Worm (Caenorhabditis elegans) whole organism, mixed stage, embryonic: Measurements from ENCODE around the gene srd-33.

ENCODE experiments used
- bed-3 ChIP-seq: fragments of 200-800 bp; sonication (Bioruptor generic); optimal IDR thresholded peaks from 3 replicates; lab custom pipeline; 2018; ENCODE audit warnings: mild to moderate bottlenecking, missing genetic modification characterization, moderate library complexity, missing compliant biosample characterization
- blmp-1 ChIP-seq: fragments of 150-350 bp; optimal IDR thresholded peaks from 2 replicates; lab custom pipeline; 2014; ENCODE audit warnings: missing biosample characterization, missing genetic modification characterization
- ceh-39 ChIP-seq: fragments of 150-350 bp; optimal IDR thresholded peaks from 2 replicates; lab custom pipeline; 2014; ENCODE audit warnings: missing biosample characterization, missing genetic modification characterization
- ceh-83 ChIP-seq: fragments of 200-800 bp; sonication (Bioruptor generic); optimal IDR thresholded peaks from 2 replicates; lab custom pipeline; 2018; ENCODE audit warnings: mild to moderate bottlenecking, missing genetic modification characterization, missing compliant biosample characterization
- drap-1 ChIP-seq: fragments of 200-800 bp; sonication (Bioruptor generic); optimal IDR thresholded peaks from 3 replicates; lab custom pipeline; 2018; ENCODE audit warnings: mild to moderate bottlenecking, missing genetic modification characterization, missing compliant biosample characterization
- elt-1 ChIP-seq: sonication (generic microtip); optimal IDR thresholded peaks from 2 replicates; lab custom pipeline; 2017; ENCODE audit warnings: missing genetic modification characterization, mild to moderate bottlenecking, missing compliant biosample characterization, antibody characterized with exemption, moderate library complexity, borderline replicate concordance; ENCODE audit not compliant: insufficient read depth
- elt-3 ChIP-seq: fragments of 150-350 bp; optimal IDR thresholded peaks from 2 replicates; lab custom pipeline; 2014; ENCODE audit warnings: missing biosample characterization, missing genetic modification characterization
- flh-1 ChIP-seq: fragments of 200-800 bp; sonication (Bioruptor generic); optimal IDR thresholded peaks from 2 replicates; lab custom pipeline; 2018; ENCODE audit warnings: mild to moderate bottlenecking, missing genetic modification characterization, moderate library complexity, missing compliant biosample characterization
- hlh-1 ChIP-seq: fragments of 150-350 bp; optimal IDR thresholded peaks from 2 replicates; lab custom pipeline; 2014; ENCODE audit warnings: missing biosample characterization, missing genetic modification reagents, missing genetic modification characterization
- lin-13 ChIP-seq: fragments of 150-350 bp; optimal IDR thresholded peaks from 2 replicates; lab custom pipeline; 2014; ENCODE audit warnings: missing biosample characterization, missing genetic modification characterization
- lsy-2 ChIP-seq: fragments of 150-350 bp; optimal IDR thresholded peaks from 2 replicates; lab custom pipeline; 2014; ENCODE audit warnings: missing biosample characterization, missing genetic modification characterization
- mep-1 ChIP-seq: fragments of 150-350 bp; optimal IDR thresholded peaks from 2 replicates; lab custom pipeline; 2017; ENCODE audit warnings: missing biosample characterization, missing genetic modification reagents, missing genetic modification characterization, inconsistent platforms
- mls-2 ChIP-seq: sonication (generic microtip); optimal IDR thresholded peaks from 2 replicates; lab custom pipeline; 2016; ENCODE audit warnings: mild to moderate bottlenecking, missing genetic modification characterization, moderate library complexity, missing compliant biosample characterization
- nhr-2 ChIP-seq: fragments of 150-350 bp; optimal IDR thresholded peaks from 2 replicates; lab custom pipeline; 2014; ENCODE audit warnings: missing biosample characterization, missing genetic modification characterization
- nhr-237 ChIP-seq: fragments of 150-350 bp; optimal IDR thresholded peaks from 2 replicates; lab custom pipeline; 2014; ENCODE audit warnings: missing biosample characterization, missing genetic modification characterization
- nhr-76 ChIP-seq: sonication (generic microtip); optimal IDR thresholded peaks from 2 replicates; lab custom pipeline; 2017; ENCODE audit warnings: missing biosample characterization, missing genetic modification characterization
- pha-4 ChIP-seq: fragments of 150-350 bp; optimal IDR thresholded peaks from 2 replicates; lab custom pipeline; 2018; ENCODE audit warnings: missing biosample characterization, missing genetic modification reagents, missing genetic modification characterization
- snpc-4 ChIP-seq: fragments of 150-350 bp; optimal IDR thresholded peaks from 2 replicates; lab custom pipeline; 2014; ENCODE audit warnings: missing biosample characterization, missing genetic modification characterization
- tbx-8 ChIP-seq: fragments of 200-800 bp; sonication (Bioruptor generic); optimal IDR thresholded peaks from 2 replicates; lab custom pipeline; 2018; ENCODE audit warnings: mild to moderate bottlenecking, missing genetic modification characterization, moderate library complexity, missing compliant biosample characterization
- unc-120 ChIP-seq: sonication (generic microtip); optimal IDR thresholded peaks from 2 replicates; lab custom pipeline; 2017; ENCODE audit warnings: missing genetic modification characterization, missing compliant biosample characterization; ENCODE audit not compliant: poor library complexity, severe bottlenecking
- unc-39 ChIP-seq: fragments of 150-350 bp; optimal IDR thresholded peaks from 2 replicates; lab custom pipeline; 2014; ENCODE audit warnings: missing biosample characterization, missing genetic modification characterization
- unc-62 ChIP-seq: fragments of 150-350 bp; optimal IDR thresholded peaks from 2 replicates; lab custom pipeline; 2014; ENCODE audit warnings: missing biosample characterization, missing genetic modification reagents, missing genetic modification characterization
- zip-8 ChIP-seq: fragments of 150-350 bp; optimal IDR thresholded peaks from 2 replicates; lab custom pipeline; 2014; ENCODE audit warnings: missing biosample characterization, missing genetic modification characterization
- ztf-11 ChIP-seq: fragments of 150-350 bp; optimal IDR thresholded peaks from 2 replicates; lab custom pipeline; 2014; ENCODE audit warnings: missing biosample characterization, missing genetic modification characterization

Gene srd-33

ce11 chrV:4905953-4906352 is 33.9 kb downstream of the srd-33 start, which contains the start of gene ugt-14:
ugt-14 (plus strand) TSS chrV:4906253.
- TF ChIP-seq lsy-2 (no peak), hlh-1 (tag; lab: Kevin White, UChicago) (no peak), drap-1 (GFP tag; lab: Kevin White, UChicago) (no peak), nhr-237 (tag; lab: Kevin White, UChicago) (no peak), ceh-39 (tag; lab: Kevin White, UChicago) (no peak), tbx-8 (no peak), zip-8 (no peak), pha-4 (tag; lab: Kevin White, UChicago) (no peak), snpc-4 (tag; lab: Kevin White, UChicago) (no peak), unc-62 (no peak)
- TF ChIP-seq, all 35 proteins: peak for 0

- no peak for TF ChIP-seq hlh-1 (tag; lab: Kevin White, UChicago)
Measured at ce11 chrV:4908591-4908990, 36.5 kb downstream of the srd-33 start, which contains the start of gene ugt-13. ugt-13 (plus strand) TSS chrV:4908884.

- TF ChIP-seq hlh-1 (tag; lab: Kevin White, UChicago) (no peak), nhr-237 (tag; lab: Kevin White, UChicago) (no peak), ceh-39 (tag; lab: Kevin White, UChicago) (no peak), lin-13 (no peak), zip-8 (no peak), elt-1 (tag; lab: Kevin White, UChicago) (peak; percentile 0), nhr-2 (tag; lab: Kevin White, UChicago) (no peak), blmp-1 (tag; lab: Kevin White, UChicago) (no peak)
- TF ChIP-seq, all 35 proteins: peak for 1
Measured at ce11 chrV:4912313-4912712, 40.2 kb downstream of the srd-33 start, which contains the start of gene H23N18.5. H23N18.5 (minus strand) TSS chrV:4912381.

ce11 chrV:4913853-4914252 is 41.8 kb downstream of the srd-33 start:
- TF ChIP-seq elt-3 (tag; lab: Kevin White, UChicago), result no peak
- TF ChIP-seq unc-62, result no peak
- TF ChIP-seq lin-13, result no peak
- TF ChIP-seq flh-1 (GFP tag; lab: Kevin White, UChicago), result no peak
- no peak for TF ChIP-seq unc-120 (tag; lab: Kevin White, UChicago)
- TF ChIP-seq unc-39, result no peak

- TF ChIP-seq mls-2 (tag; lab: Kevin White, UChicago), result no peak
- TF ChIP-seq ceh-83, result no peak
- no peak for TF ChIP-seq bed-3 (GFP tag; lab: Kevin White, UChicago)
- TF ChIP-seq mep-1 (tag; lab: Kevin White, UChicago), result no peak
Measured at ce11 chrV:4914879-4915278, 42.8 kb downstream of the srd-33 start, which contains the start of gene H23N18.6. H23N18.6 (minus strand) TSS chrV:4915079.

- TF ChIP-seq unc-62 (no peak), nhr-237 (tag; lab: Kevin White, UChicago) (no peak), nhr-76 (tag; lab: Kevin White, UChicago) (no peak), ztf-11 (tag; lab: Kevin White, UChicago) (no peak), hlh-1 (tag; lab: Kevin White, UChicago) (no peak), bed-3 (GFP tag; lab: Kevin White, UChicago) (no peak), snpc-4 (tag; lab: Kevin White, UChicago) (no peak)
Measured at ce11 chrV:4918091-4918624, 46.1 kb downstream of the srd-33 start, which contains the start of gene C02E7.7. C02E7.7 (minus strand) TSS chrV:4918574.

- TF ChIP-seq drap-1 (GFP tag; lab: Kevin White, UChicago) (no peak), unc-62 (peak; percentile 16), hlh-1 (tag; lab: Kevin White, UChicago) (no peak), blmp-1 (tag; lab: Kevin White, UChicago) (peak; percentile 67), nhr-2 (tag; lab: Kevin White, UChicago) (no peak), elt-1 (tag; lab: Kevin White, UChicago) (peak; percentile 90), nhr-237 (tag; lab: Kevin White, UChicago) (peak; percentile 14), flh-1 (GFP tag; lab: Kevin White, UChicago) (no peak)
Measured at ce11 chrV:4918664-4919257, 46.7 kb downstream of the srd-33 start, which contains the start of gene C02E7.6. C02E7.6 (plus strand) TSS chrV:4919207.
